Worm (Caenorhabditis elegans) whole organism, L2 larva: Measurements from ENCODE around the gene C49C3.7.
"Not testable (repeated sequence)": the region's sequence is repeated elsewhere in the genome, so short reads cannot be mapped to it uniquely, and the experiment has no call there.

Experiments
- F13H6.1 ChIP-seq: sonication (generic microtip); optimal IDR thresholded peaks from 2 replicates; lab custom pipeline; 2016; ENCODE audit warnings: missing genetic modification characterization, missing compliant biosample characterization
- R02D3.7 ChIP-seq: fragments of 150-350 bp; optimal IDR thresholded peaks from 2 replicates; lab custom pipeline; 2014; ENCODE audit warnings: missing biosample characterization, missing genetic modification characterization
- Y55F3AM.14 ChIP-seq: fragments of 200-800 bp; sonication (Bioruptor generic); optimal IDR thresholded peaks from 2 replicates; lab custom pipeline; 2018; ENCODE audit warnings: mild to moderate bottlenecking, missing genetic modification characterization, missing compliant biosample characterization
- ZK546.5 ChIP-seq: sonication (generic microtip); optimal IDR thresholded peaks from 2 replicates; lab custom pipeline; 2017; ENCODE audit warnings: missing biosample characterization, missing genetic modification characterization
- alr-1 ChIP-seq: fragments of 150-350 bp; optimal IDR thresholded peaks from 2 replicates; lab custom pipeline; 2014; ENCODE audit warnings: missing biosample characterization, missing genetic modification characterization
- aly-2 ChIP-seq: fragments of 150-350 bp; optimal IDR thresholded peaks from 2 replicates; lab custom pipeline; 2014; ENCODE audit warnings: missing biosample characterization, missing genetic modification characterization
- ama-1 ChIP-seq: fragments of 150-350 bp; optimal IDR thresholded peaks from 2 replicates; lab custom pipeline; 2018; ENCODE audit warnings: inconsistent platforms
- dmd-4 ChIP-seq: sonication (generic microtip); optimal IDR thresholded peaks from 2 replicates; lab custom pipeline; 2017; ENCODE audit warnings: missing biosample characterization, missing genetic modification characterization
- egl-27 ChIP-seq: sonication (generic microtip); optimal IDR thresholded peaks from 3 replicates; lab custom pipeline; 2017; ENCODE audit warnings: missing biosample characterization, missing genetic modification reagents, missing genetic modification characterization
- elt-1 ChIP-seq: fragments of 150-350 bp; optimal IDR thresholded peaks from 2 replicates; lab custom pipeline; 2014; ENCODE audit warnings: missing biosample characterization, missing genetic modification characterization
- fos-1 ChIP-seq: fragments of 150-350 bp; optimal IDR thresholded peaks from 2 replicates; lab custom pipeline; 2014; ENCODE audit warnings: missing biosample characterization, missing genetic modification characterization
- lin-11 ChIP-seq: fragments of 150-350 bp; sonication (generic microtip); optimal IDR thresholded peaks from 2 replicates; lab custom pipeline; 2014; ENCODE audit warnings: missing biosample characterization, missing genetic modification characterization, inconsistent platforms, mixed read lengths
- lin-13 ChIP-seq: fragments of 150-350 bp; optimal IDR thresholded peaks from 2 replicates; lab custom pipeline; 2014; ENCODE audit warnings: missing biosample characterization, missing genetic modification reagents, missing genetic modification characterization
- lin-39 ChIP-seq: fragments of 150-350 bp; optimal IDR thresholded peaks from 2 replicates; lab custom pipeline; 2014; ENCODE audit warnings: missing biosample characterization, missing genetic modification reagents, missing genetic modification characterization
- lsy-2 ChIP-seq, 2 experiments: fragments of 150-350 bp in 1 of 2; sonication (generic microtip) in 1 of 2; optimal IDR thresholded peaks; 2 replicates each; lab custom pipeline; 2014 to 2017; ENCODE audit warnings: missing biosample characterization in 2 of 2, missing genetic modification characterization in 2 of 2
- mbf-1 ChIP-seq: sonication (generic microtip); optimal IDR thresholded peaks from 2 replicates; lab custom pipeline; 2017; ENCODE audit warnings: missing biosample characterization, missing genetic modification characterization
- mdl-1 ChIP-seq, 2 experiments: fragments of 150-350 bp in 1 of 2; sonication (generic microtip) in 1 of 2; optimal IDR thresholded peaks; 2 replicates each; lab custom pipeline; 2017; ENCODE audit warnings: missing biosample characterization in 2 of 2, missing genetic modification characterization in 2 of 2
- nhr-10 ChIP-seq: sonication (generic microtip); optimal IDR thresholded peaks from 2 replicates; lab custom pipeline; 2017; ENCODE audit warnings: missing biosample characterization, missing genetic modification characterization
- nhr-12 ChIP-seq: fragments of 150-350 bp; optimal IDR thresholded peaks from 2 replicates; lab custom pipeline; 2014; ENCODE audit warnings: missing biosample characterization, missing genetic modification characterization
- nhr-129 ChIP-seq: fragments of 150-350 bp; optimal IDR thresholded peaks from 2 replicates; lab custom pipeline; 2014; ENCODE audit warnings: missing biosample characterization, missing genetic modification characterization
- nhr-21 ChIP-seq: fragments of 150-350 bp; optimal IDR thresholded peaks from 2 replicates; lab custom pipeline; 2014; ENCODE audit warnings: missing biosample characterization, missing genetic modification characterization
- nhr-23 ChIP-seq: fragments of 150-350 bp; optimal IDR thresholded peaks from 2 replicates; lab custom pipeline; 2014; ENCODE audit warnings: missing biosample characterization, missing genetic modification reagents, missing genetic modification characterization
- nhr-237 ChIP-seq: fragments of 150-350 bp; optimal IDR thresholded peaks from 2 replicates; lab custom pipeline; 2014; ENCODE audit warnings: missing biosample characterization, missing genetic modification characterization
- nhr-25 ChIP-seq: fragments of 150-350 bp; sonication (generic microtip); optimal IDR thresholded peaks from 3 replicates; lab custom pipeline; 2014; ENCODE audit warnings: missing biosample characterization, missing genetic modification characterization
- nhr-77 ChIP-seq: fragments of 150-350 bp; optimal IDR thresholded peaks from 2 replicates; lab custom pipeline; 2014; ENCODE audit warnings: missing biosample characterization, missing genetic modification characterization
- peb-1 ChIP-seq: fragments of 150-350 bp; optimal IDR thresholded peaks from 2 replicates; lab custom pipeline; 2014; ENCODE audit warnings: missing biosample characterization, missing genetic modification characterization
- sem-4 ChIP-seq: fragments of 150-350 bp; optimal IDR thresholded peaks from 2 replicates; lab custom pipeline; 2014; ENCODE audit warnings: missing biosample characterization, missing genetic modification reagents, missing genetic modification characterization
- sma-3 ChIP-seq: sonication (generic microtip); optimal IDR thresholded peaks from 2 replicates; lab custom pipeline; 2016; ENCODE audit warnings: missing genetic modification reagents, missing genetic modification characterization, missing compliant biosample characterization
- sma-9 ChIP-seq, 2 experiments: fragments of 150-350 bp in 1 of 2; sonication (generic microtip) in 1 of 2; optimal IDR thresholded peaks; 2 replicates each; lab custom pipeline; 2014 to 2016; ENCODE audit warnings: missing genetic modification characterization in 2 of 2, mild to moderate bottlenecking in 1 of 2, missing biosample characterization in 1 of 2, missing compliant biosample characterization in 1 of 2, missing genetic modification reagents in 1 of 2, moderate library complexity in 1 of 2
- snpc-4 ChIP-seq: fragments of 150-350 bp; optimal IDR thresholded peaks from 2 replicates; lab custom pipeline; 2014; ENCODE audit warnings: missing biosample characterization, missing genetic modification characterization
- unc-39 ChIP-seq: fragments of 150-350 bp; optimal IDR thresholded peaks from 2 replicates; lab custom pipeline; 2014; ENCODE audit warnings: missing biosample characterization, missing genetic modification characterization
- unc-55 ChIP-seq: fragments of 150-350 bp; sonication (generic microtip); optimal IDR thresholded peaks from 3 replicates; lab custom pipeline; 2014; ENCODE audit warnings: missing biosample characterization, missing genetic modification reagents, missing genetic modification characterization
- unc-62 ChIP-seq: fragments of 150-350 bp; optimal IDR thresholded peaks from 2 replicates; lab custom pipeline; 2014; ENCODE audit warnings: missing biosample characterization, missing genetic modification reagents, missing genetic modification characterization
- ztf-1 ChIP-seq: fragments of 200-800 bp; sonication (Bioruptor generic); conservative IDR thresholded peaks from 2 replicates; pipeline ENCODE4 v1.3.6; 2022; ENCODE audit warnings: missing genetic modification characterization, missing compliant biosample characterization
- ztf-4 ChIP-seq: fragments of 150-350 bp; optimal IDR thresholded peaks from 2 replicates; lab custom pipeline; 2014; ENCODE audit warnings: missing biosample characterization, missing genetic modification characterization

Gene C49C3.7

DNA sequence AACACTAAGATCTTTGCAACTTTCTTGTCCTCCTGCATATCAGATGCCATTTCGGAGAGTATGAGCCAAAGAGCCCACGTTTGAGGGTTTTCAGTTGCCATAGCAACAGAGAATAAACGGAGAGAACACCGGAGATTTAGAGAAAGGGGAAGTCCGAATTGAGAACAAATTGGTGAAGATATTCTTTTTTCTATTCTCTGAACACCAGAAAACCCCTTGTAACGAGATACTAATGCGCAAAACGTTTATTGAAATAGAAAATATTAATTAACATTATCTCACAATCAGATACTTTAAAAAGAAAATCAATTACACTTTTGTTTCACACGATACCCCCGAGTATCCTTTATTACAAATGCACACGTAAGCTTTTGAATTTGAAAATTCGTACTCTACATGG, 30.4 kb upstream of the C49C3.7 start, which contains the start of gene ifta-2:
ifta-2 (minus strand) TSS at position 101 of the 400 bp plus-strand sequence.
- TF ChIP-seq nhr-129 (no peak), nhr-10 (tag; lab: Kevin White, UChicago) (no peak), nhr-21 (no peak), unc-39 (tag; lab: Kevin White, UChicago) (no peak), nhr-77 (tag; lab: Kevin White, UChicago) (no peak), ama-1 (no peak), R02D3.7 (tag; lab: Kevin White, UChicago) (no peak), lin-39 (tag; lab: Kevin White, UChicago) (no peak), fos-1 (tag; lab: Kevin White, UChicago) (no peak), sma-3 (GFP tag; lab: Kevin White, UChicago) (no peak), unc-55 (GFP tag; lab: Kevin White, UChicago) (no peak)
- TF ChIP-seq, all 48 proteins: peak for 0

DNA sequence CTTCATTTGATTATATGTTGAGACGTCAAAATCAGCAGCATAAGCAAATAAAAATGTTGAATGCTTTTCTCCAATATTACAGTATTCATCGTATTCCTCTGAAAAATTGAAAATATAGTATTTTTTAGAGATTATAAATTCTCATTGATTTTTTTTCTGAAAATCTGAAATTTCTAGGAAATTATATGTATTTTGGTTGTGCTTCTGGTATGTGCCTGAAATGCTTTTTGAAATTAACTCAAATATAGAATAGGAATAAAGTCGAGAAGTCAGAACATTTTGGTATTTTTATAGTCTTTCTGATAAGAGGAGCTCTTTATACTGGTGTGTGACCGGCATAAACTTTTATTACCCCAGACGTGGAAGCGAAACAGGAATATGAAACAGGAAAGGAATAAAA, 25.1 kb upstream of the C49C3.7 start, which contains the start of gene T28F3.8:
T28F3.8 (minus strand) TSS at position 101 of the 400 bp plus-strand sequence.
- TF ChIP-seq alr-1 (tag; lab: Kevin White, UChicago); lsy-2 (tag; optimal IDR thresholded peaks at IDR 0.05; lab: Kevin White, UChicago); fos-1 (tag; lab: Kevin White, UChicago): not testable (repeated sequence)

DNA sequence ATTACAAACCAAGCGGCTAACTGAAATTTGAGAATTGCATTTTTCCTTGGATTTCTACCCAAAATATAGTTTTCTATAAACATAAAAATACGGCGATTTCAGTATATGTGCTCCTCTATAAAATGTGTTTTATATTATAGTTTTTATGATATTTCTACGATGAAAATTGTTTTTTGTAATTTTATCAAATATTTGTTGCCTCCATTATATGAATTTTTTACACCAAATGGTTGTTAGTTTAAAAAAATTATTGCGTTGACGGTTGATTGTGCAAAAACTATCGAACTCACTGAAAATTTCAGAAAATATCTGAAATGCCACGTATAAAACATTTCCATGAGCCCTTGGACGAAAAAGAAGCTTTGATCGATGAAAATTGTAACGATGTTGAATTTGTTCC, 24.1 kb upstream of the C49C3.7 start, which contains the start of gene T28F3.9:
T28F3.9 (plus strand) TSS at position 301 of the 400 bp plus-strand sequence.
- no peak for TF ChIP-seq nhr-77 (tag; lab: Kevin White, UChicago)
- TF ChIP-seq nhr-12 (tag; lab: Kevin White, UChicago) = no peak
- no peak for TF ChIP-seq nhr-237 (tag; lab: Kevin White, UChicago)
- TF ChIP-seq nhr-10 (tag; lab: Kevin White, UChicago) = no peak
- TF ChIP-seq dmd-4 = no peak
- no peak for TF ChIP-seq lin-11 (tag; lab: Kevin White, UChicago)
- TF ChIP-seq sma-9 (GFP tag; optimal IDR thresholded peaks at IDR 0.05; lab: Kevin White, UChicago) = no peak
- TF ChIP-seq sma-9 (tag; optimal IDR thresholded peaks at IDR 0.05; lab: Kevin White, UChicago) = no peak
- TF ChIP-seq ama-1 = no peak
- no peak for TF ChIP-seq ztf-4 (tag; lab: Kevin White, UChicago)
- no peak for TF ChIP-seq lin-39 (tag; lab: Kevin White, UChicago)
- no peak for TF ChIP-seq ZK546.5
- no peak for TF ChIP-seq unc-62 (GFP tag; lab: Kevin White, UChicago)
- no peak for TF ChIP-seq lin-13 (GFP tag; lab: Kevin White, UChicago)
- TF ChIP-seq egl-27 = no peak
- TF ChIP-seq ztf-1 (GFP tag; lab: Robert Waterston, UW) = no peak
- TF ChIP-seq mdl-1 (tag; optimal IDR thresholded peaks at IDR 0.05; lab: Kevin White, UChicago) = no peak
- no peak for TF ChIP-seq aly-2 (tag; lab: Kevin White, UChicago)
- TF ChIP-seq nhr-25 (tag; lab: Kevin White, UChicago) = no peak
- TF ChIP-seq Y55F3AM.14 (GFP tag; lab: Kevin White, UChicago) = no peak

DNA sequence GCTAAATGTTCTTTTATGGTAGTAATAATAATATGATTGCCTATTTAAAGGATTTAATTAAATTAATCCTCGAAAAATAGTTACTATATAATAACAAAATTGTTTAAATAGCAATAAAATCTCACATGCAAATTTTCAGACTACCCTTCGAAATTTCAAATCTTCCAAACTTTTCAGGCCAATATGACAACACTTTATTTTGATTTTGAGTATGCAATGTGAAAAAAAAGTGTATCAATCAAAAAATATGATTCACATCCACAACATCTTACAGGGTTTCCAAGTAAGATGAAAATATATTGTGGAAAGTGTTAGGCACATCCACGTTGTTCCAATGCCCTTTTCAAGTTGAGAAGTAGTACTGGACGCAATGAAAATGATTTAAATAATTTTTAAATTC, 20.5 kb upstream of the C49C3.7 start, which contains the start of gene snf-9:
snf-9 (plus strand) TSS at position 301 of the 400 bp plus-strand sequence.
- TF ChIP-seq sem-4 (tag; lab: Kevin White, UChicago) (no peak), nhr-77 (tag; lab: Kevin White, UChicago) (no peak), lsy-2 (tag; optimal IDR thresholded peaks at IDR 0.05; lab: Kevin White, UChicago) (no peak), nhr-23 (tag; lab: Kevin White, UChicago) (no peak), alr-1 (tag; lab: Kevin White, UChicago) (no peak), nhr-10 (tag; lab: Kevin White, UChicago) (no peak), nhr-129 (no peak), mbf-1 (tag; lab: Kevin White, UChicago) (no peak), ztf-4 (tag; lab: Kevin White, UChicago) (no peak), mdl-1 (tag; optimal IDR thresholded peaks at IDR 0.05; lab: Kevin White, UChicago) (no peak), unc-39 (tag; lab: Kevin White, UChicago) (no peak), ZK546.5 (no peak), sma-3 (GFP tag; lab: Kevin White, UChicago) (no peak)

DNA sequence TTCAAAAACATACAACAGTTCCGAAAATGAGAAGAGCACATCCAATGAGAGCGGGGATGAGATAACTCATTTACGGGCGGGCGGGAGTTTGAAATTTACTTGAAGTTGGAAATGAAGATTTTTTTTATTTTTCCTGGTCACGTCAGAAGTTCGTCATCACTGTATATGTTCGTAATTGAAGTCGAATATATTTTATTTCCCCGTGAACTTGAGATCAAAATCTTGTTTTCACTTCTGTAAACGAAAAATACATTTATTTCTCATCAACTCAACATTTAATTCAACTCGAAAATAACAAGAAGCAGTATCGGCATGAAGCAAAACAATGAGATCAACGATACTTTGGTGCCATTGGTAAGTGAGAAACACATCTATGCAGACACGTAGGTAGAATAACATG, 16.0 kb upstream of the C49C3.7 start, which contains the start of gene C49C3.20:
C49C3.20 (minus strand) TSS at position 101 of the 400 bp plus-strand sequence.
- no peak for TF ChIP-seq peb-1 (tag; lab: Kevin White, UChicago)
- TF ChIP-seq elt-1 (tag; lab: Kevin White, UChicago) = no peak
- TF ChIP-seq nhr-77 (tag; lab: Kevin White, UChicago) = no peak
- no peak for TF ChIP-seq snpc-4 (tag; lab: Kevin White, UChicago)
- no peak for TF ChIP-seq ZK546.5
- TF ChIP-seq nhr-237 (tag; lab: Kevin White, UChicago) = no peak
- no peak for TF ChIP-seq nhr-12 (tag; lab: Kevin White, UChicago)
- no peak for TF ChIP-seq nhr-21
- TF ChIP-seq F13H6.1 (tag; lab: Kevin White, UChicago) = no peak
